Worm (Caenorhabditis elegans): ENCODE results near the gene sri-28.

ce11 chrII:3056266-3056872 lies 7.9 kb downstream of the sri-28 start, which contains the start of gene lin-8:
- TF ChIP-seq elt-1 (tag; optimal IDR thresholded peaks at IDR 0.05; ENCODE audit: borderline replicate concordance, insufficient read depth), result no peak
- TF ChIP-seq sptf-1 (tag; optimal IDR thresholded peaks at IDR 0.05), result no peak
- TF ChIP-seq drap-1 (GFP tag; optimal IDR thresholded peaks at IDR 0.05), result no peak
- TF ChIP-seq M03D4.4 (tag; optimal IDR thresholded peaks at IDR 0.05), result no peak
- TF ChIP-seq snpc-4 (tag; optimal IDR thresholded peaks at IDR 0.05), result no peak
- TF ChIP-seq flh-1 (GFP tag; optimal IDR thresholded peaks at IDR 0.05), result no peak
- TF ChIP-seq nhr-237 (tag; optimal IDR thresholded peaks at IDR 0.05), result no peak
- no peak for TF ChIP-seq tbx-8 (GFP tag; optimal IDR thresholded peaks at IDR 0.05)
- no peak for TF ChIP-seq ztf-11 (tag; optimal IDR thresholded peaks at IDR 0.05)
- no peak for TF ChIP-seq unc-39 (tag; optimal IDR thresholded peaks at IDR 0.05)
